Worm (Caenorhabditis elegans): ENCODE results near the gene kin-21.

Gene kin-21

ce11 chrIV:9863817-9864216 lies 31.1 kb downstream of the kin-21 start, which contains the start of gene K07F5.16:
K07F5.16 (plus strand) TSS chrIV:9864117.
- TF ChIP-seq pes-1 (GFP tag; IDR thresholded peaks at IDR 0.05) (no peak), tbx-11 (GFP tag; IDR thresholded peaks at IDR 0.05) (no peak), ceh-36 (tag; optimal IDR thresholded peaks at IDR 0.05) (no peak), ets-7 (tag; optimal IDR thresholded peaks at IDR 0.05) (no peak), sea-1 (GFP tag; conservative IDR thresholded peaks at IDR 0.05) (no peak), hmbx-1 (tag; optimal IDR thresholded peaks at IDR 0.05) (no peak), aly-1 (tag; optimal IDR thresholded peaks at IDR 0.05) (no peak), tra-4 (tag; optimal IDR thresholded peaks at IDR 0.05) (no peak), flt-1 (GFP tag; IDR thresholded peaks at IDR 0.05) (no peak)

- no peak for TF ChIP-seq tra-4 (tag; optimal IDR thresholded peaks at IDR 0.05)
Observed at ce11 chrIV:9864778-9865177, 32.1 kb downstream of the kin-21 start, which contains the start of the genes K07F5.15 and K07F5.22. K07F5.15 (plus strand) TSS chrIV:9865078. K07F5.22 (plus strand) TSS chrIV:9865078.

- TF ChIP-seq hnd-1 (tag; optimal IDR thresholded peaks at IDR 0.05) (no peak), pes-1 (GFP tag; IDR thresholded peaks at IDR 0.05) (no peak), tbx-11 (GFP tag; IDR thresholded peaks at IDR 0.05) (no peak), scrt-1 (GFP tag; IDR thresholded peaks at IDR 0.05) (no peak), ceh-36 (tag; optimal IDR thresholded peaks at IDR 0.05) (no peak), hmbx-1 (tag; optimal IDR thresholded peaks at IDR 0.05) (no peak), flt-1 (GFP tag; IDR thresholded peaks at IDR 0.05) (no peak)
Observed at ce11 chrIV:9866865-9867264, 34.2 kb downstream of the kin-21 start.

- TF ChIP-seq hmbx-1 (tag; optimal IDR thresholded peaks at IDR 0.05) (no peak), ceh-36 (tag; optimal IDR thresholded peaks at IDR 0.05) (no peak), hnd-1 (tag; optimal IDR thresholded peaks at IDR 0.05) (no peak), pes-1 (GFP tag; IDR thresholded peaks at IDR 0.05) (no peak), ets-7 (tag; optimal IDR thresholded peaks at IDR 0.05) (no peak), ama-1 (optimal IDR thresholded peaks at IDR 0.05) (no peak), sea-1 (GFP tag; conservative IDR thresholded peaks at IDR 0.05) (no peak), B0310.2 (tag; optimal IDR thresholded peaks at IDR 0.05) (no peak), F13C5.2 (tag; optimal IDR thresholded peaks at IDR 0.05) (no peak), scrt-1 (GFP tag; IDR thresholded peaks at IDR 0.05) (no peak), tbx-37 (GFP tag; conservative IDR thresholded peaks at IDR 0.05) (no peak), flt-1 (GFP tag; IDR thresholded peaks at IDR 0.05) (no peak), ceh-13 (GFP tag; optimal IDR thresholded peaks at IDR 0.05) (no peak), tbx-11 (GFP tag; IDR thresholded peaks at IDR 0.05) (no peak), hmg-4 (GFP tag; optimal IDR thresholded peaks at IDR 0.05) (no peak), aly-1 (tag; optimal IDR thresholded peaks at IDR 0.05) (no peak), tra-4 (tag; optimal IDR thresholded peaks at IDR 0.05) (no peak)
Observed at ce11 chrIV:9867915-9868314, 35.2 kb downstream of the kin-21 start.

- TF ChIP-seq aly-1 (tag; optimal IDR thresholded peaks at IDR 0.05) (no peak), sea-1 (GFP tag; conservative IDR thresholded peaks at IDR 0.05) (no peak), B0310.2 (tag; optimal IDR thresholded peaks at IDR 0.05) (no peak), ets-7 (tag; optimal IDR thresholded peaks at IDR 0.05) (no peak), tbx-37 (GFP tag; conservative IDR thresholded peaks at IDR 0.05) (no peak), pes-1 (GFP tag; IDR thresholded peaks at IDR 0.05) (no peak)
Observed at ce11 chrIV:9869344-9869743, 36.7 kb downstream of the kin-21 start.

ce11 chrIV:9872210-9872609 lies 39.5 kb downstream of the kin-21 start:
- TF ChIP-seq hmbx-1 (tag; optimal IDR thresholded peaks at IDR 0.05) = no peak

ce11 chrIV:9872786-9873185 lies 40.1 kb downstream of the kin-21 start:
- no peak for TF ChIP-seq ets-7 (tag; optimal IDR thresholded peaks at IDR 0.05)
- no peak for TF ChIP-seq tbx-11 (GFP tag; IDR thresholded peaks at IDR 0.05)
- TF ChIP-seq B0310.2 (tag; optimal IDR thresholded peaks at IDR 0.05) = no peak
- no peak for TF ChIP-seq tbx-37 (GFP tag; conservative IDR thresholded peaks at IDR 0.05)
- TF ChIP-seq hmg-4 (GFP tag; optimal IDR thresholded peaks at IDR 0.05) = no peak
- TF ChIP-seq sea-1 (GFP tag; conservative IDR thresholded peaks at IDR 0.05) = no peak
- no peak for TF ChIP-seq ceh-36 (tag; optimal IDR thresholded peaks at IDR 0.05)
- TF ChIP-seq ceh-13 (GFP tag; optimal IDR thresholded peaks at IDR 0.05) = no peak
- TF ChIP-seq tra-4 (tag; optimal IDR thresholded peaks at IDR 0.05) = no peak
- TF ChIP-seq scrt-1 (GFP tag; IDR thresholded peaks at IDR 0.05) = no peak
- TF ChIP-seq aly-1 (tag; optimal IDR thresholded peaks at IDR 0.05) = no peak
- no peak for TF ChIP-seq pes-1 (GFP tag; IDR thresholded peaks at IDR 0.05)
- no peak for TF ChIP-seq ama-1 (optimal IDR thresholded peaks at IDR 0.05)
- TF ChIP-seq hnd-1 (tag; optimal IDR thresholded peaks at IDR 0.05) = no peak
- no peak for TF ChIP-seq flt-1 (GFP tag; IDR thresholded peaks at IDR 0.05)
- no peak for TF ChIP-seq hmbx-1 (tag; optimal IDR thresholded peaks at IDR 0.05)

- no peak for TF ChIP-seq scrt-1 (GFP tag; IDR thresholded peaks at IDR 0.05)
- TF ChIP-seq hmg-4 (GFP tag; optimal IDR thresholded peaks at IDR 0.05) = no peak
- no peak for TF ChIP-seq ceh-13 (GFP tag; optimal IDR thresholded peaks at IDR 0.05)
- TF ChIP-seq ama-1 (optimal IDR thresholded peaks at IDR 0.05) = no peak
- no peak for TF ChIP-seq hmbx-1 (tag; optimal IDR thresholded peaks at IDR 0.05)
- TF ChIP-seq tra-4 (tag; optimal IDR thresholded peaks at IDR 0.05) = no peak
- no peak for TF ChIP-seq aly-1 (tag; optimal IDR thresholded peaks at IDR 0.05)
- TF ChIP-seq B0310.2 (tag; optimal IDR thresholded peaks at IDR 0.05) = no peak
- no peak for TF ChIP-seq ceh-36 (tag; optimal IDR thresholded peaks at IDR 0.05)
- no peak for TF ChIP-seq F13C5.2 (tag; optimal IDR thresholded peaks at IDR 0.05)
- no peak for TF ChIP-seq flt-1 (GFP tag; IDR thresholded peaks at IDR 0.05)
Observed at ce11 chrIV:9873837-9874236, 41.2 kb downstream of the kin-21 start.

ce11 chrIV:9875646-9876045 lies 43.0 kb downstream of the kin-21 start:
- TF ChIP-seq scrt-1 (GFP tag; IDR thresholded peaks at IDR 0.05) (no peak), F13C5.2 (tag; optimal IDR thresholded peaks at IDR 0.05) (no peak), pes-1 (GFP tag; IDR thresholded peaks at IDR 0.05) (no peak), ets-7 (tag; optimal IDR thresholded peaks at IDR 0.05) (no peak), ceh-13 (GFP tag; optimal IDR thresholded peaks at IDR 0.05) (no peak), tra-4 (tag; optimal IDR thresholded peaks at IDR 0.05) (no peak), hmbx-1 (tag; optimal IDR thresholded peaks at IDR 0.05) (no peak), flt-1 (GFP tag; IDR thresholded peaks at IDR 0.05) (no peak), sea-1 (GFP tag; conservative IDR thresholded peaks at IDR 0.05) (no peak), B0310.2 (tag; optimal IDR thresholded peaks at IDR 0.05) (no peak), ama-1 (optimal IDR thresholded peaks at IDR 0.05) (no peak), ceh-36 (tag; optimal IDR thresholded peaks at IDR 0.05) (no peak)
